Worm (Caenorhabditis elegans) whole organism, early embryonic: Measurements from ENCODE around the gene nth-1.

Experiments
- B0310.2 ChIP-seq: sonication (generic microtip); optimal IDR thresholded peaks from 2 replicates; lab custom pipeline; 2016; ENCODE audit warnings: mild to moderate bottlenecking, missing genetic modification characterization, missing compliant biosample characterization
- F13C5.2 ChIP-seq: sonication (generic microtip); optimal IDR thresholded peaks from 2 replicates; lab custom pipeline; 2017; ENCODE audit warnings: mild to moderate bottlenecking, missing genetic modification characterization, inconsistent platforms, missing compliant biosample characterization
- aly-1 ChIP-seq: sonication (generic microtip); optimal IDR thresholded peaks from 2 replicates; lab custom pipeline; 2016; ENCODE audit warnings: missing genetic modification characterization, missing compliant biosample characterization
- ama-1 ChIP-seq: fragments of 150-350 bp; optimal IDR thresholded peaks from 2 replicates; lab custom pipeline; 2014
- ceh-13 ChIP-seq: fragments of 200-800 bp; sonication (Bioruptor generic); optimal IDR thresholded peaks from 2 replicates; lab custom pipeline; 2018; ENCODE audit warnings: mild to moderate bottlenecking, missing genetic modification characterization, missing compliant biosample characterization
- ceh-36 ChIP-seq: sonication (generic microtip); optimal IDR thresholded peaks from 2 replicates; lab custom pipeline; 2016; ENCODE audit warnings: missing genetic modification characterization, inconsistent platforms, missing compliant biosample characterization
- ets-7 ChIP-seq: sonication (generic microtip); optimal IDR thresholded peaks from 2 replicates; lab custom pipeline; 2016; ENCODE audit warnings: missing genotype, missing genetic modification characterization, missing compliant biosample characterization
- flt-1 ChIP-seq: fragments of 200-800 bp; sonication (Bioruptor generic); IDR thresholded peaks from 2 replicates; pipeline ENCODE4 v1.3.6; 2022; ENCODE audit warnings: missing genetic modification characterization, missing compliant biosample characterization
- hmg-4 ChIP-seq: fragments of 200-800 bp; sonication (Bioruptor generic); optimal IDR thresholded peaks from 2 replicates; lab custom pipeline; 2018; ENCODE audit warnings: mild to moderate bottlenecking, missing genetic modification characterization, missing compliant biosample characterization
- pes-1 ChIP-seq: fragments of 200-800 bp; sonication (Bioruptor generic); IDR thresholded peaks from 2 replicates; pipeline ENCODE4 v1.3.6; 2022; ENCODE audit warnings: missing genetic modification reagents, missing genetic modification characterization, missing compliant biosample characterization
- scrt-1 ChIP-seq: fragments of 200-800 bp; sonication (Bioruptor generic); IDR thresholded peaks from 2 replicates; pipeline ENCODE4 v1.3.6; 2022; ENCODE audit warnings: missing genetic modification characterization, missing compliant biosample characterization
- sea-1 ChIP-seq: fragments of 200-800 bp; sonication (Bioruptor generic); conservative IDR thresholded peaks from 2 replicates; pipeline ENCODE4 v1.3.6; 2022; ENCODE audit warnings: missing genetic modification characterization, missing compliant biosample characterization
- tbx-11 ChIP-seq: fragments of 200-800 bp; sonication (Bioruptor generic); IDR thresholded peaks from 2 replicates; pipeline ENCODE4 v1.3.6; 2022; ENCODE audit warnings: missing genetic modification characterization, missing compliant biosample characterization
- tbx-37 ChIP-seq: fragments of 200-800 bp; sonication (Bioruptor generic); conservative IDR thresholded peaks from 2 replicates; pipeline ENCODE4 v1.3.6; 2022; ENCODE audit warnings: missing genetic modification reagents, missing genetic modification characterization, missing compliant biosample characterization

ce11 chrIII:4272864-4273263, 21.2 kb downstream of the nth-1 start:
- TF ChIP-seq ama-1: no peak
- no peak for TF ChIP-seq flt-1 (GFP tag; lab: Robert Waterston, UW)
- no peak for TF ChIP-seq pes-1 (GFP tag; lab: Robert Waterston, UW)
- no peak for TF ChIP-seq B0310.2 (tag; lab: Kevin White, UChicago)
- no peak for TF ChIP-seq aly-1 (tag; lab: Kevin White, UChicago)
- no peak for TF ChIP-seq hmg-4
- TF ChIP-seq ets-7 (tag; lab: Kevin White, UChicago): no peak
- no peak for TF ChIP-seq scrt-1 (GFP tag; lab: Robert Waterston, UW)
- TF ChIP-seq sea-1 (GFP tag; lab: Robert Waterston, UW): no peak
- TF ChIP-seq tbx-37: no peak
- no peak for TF ChIP-seq F13C5.2 (tag; lab: Kevin White, UChicago)
- TF ChIP-seq ceh-13: no peak
- TF ChIP-seq tbx-11 (GFP tag; lab: Robert Waterston, UW): no peak
- TF ChIP-seq ceh-36: peak; percentile 69
